Worm (Caenorhabditis elegans) whole organism, early embryonic: ENCODE data around the gene srh-22.

Experiments used
- aly-1 ChIP-seq: sonication (generic microtip); optimal IDR thresholded peaks from 2 replicates; lab custom pipeline; 2016; ENCODE audit warnings: missing genetic modification characterization, missing compliant biosample characterization
- ama-1 ChIP-seq: fragments of 150-350 bp; optimal IDR thresholded peaks from 2 replicates; lab custom pipeline; 2014
- ceh-36 ChIP-seq: sonication (generic microtip); optimal IDR thresholded peaks from 2 replicates; lab custom pipeline; 2016; ENCODE audit warnings: missing genetic modification characterization, inconsistent platforms, missing compliant biosample characterization
- hnd-1 ChIP-seq: sonication (generic microtip); optimal IDR thresholded peaks from 2 replicates; lab custom pipeline; 2016; ENCODE audit warnings: missing genetic modification characterization, missing compliant biosample characterization
- sea-1 ChIP-seq: fragments of 200-800 bp; sonication (Bioruptor generic); conservative IDR thresholded peaks from 2 replicates; pipeline ENCODE4 v1.3.6; 2022; ENCODE audit warnings: missing genetic modification characterization, missing compliant biosample characterization
- tbx-11 ChIP-seq: fragments of 200-800 bp; sonication (Bioruptor generic); IDR thresholded peaks from 2 replicates; pipeline ENCODE4 v1.3.6; 2022; ENCODE audit warnings: missing genetic modification characterization, missing compliant biosample characterization
- tra-4 ChIP-seq: sonication (generic microtip); optimal IDR thresholded peaks from 2 replicates; lab custom pipeline; 2017; ENCODE audit warnings: missing genetic modification characterization, missing compliant biosample characterization

DNA sequence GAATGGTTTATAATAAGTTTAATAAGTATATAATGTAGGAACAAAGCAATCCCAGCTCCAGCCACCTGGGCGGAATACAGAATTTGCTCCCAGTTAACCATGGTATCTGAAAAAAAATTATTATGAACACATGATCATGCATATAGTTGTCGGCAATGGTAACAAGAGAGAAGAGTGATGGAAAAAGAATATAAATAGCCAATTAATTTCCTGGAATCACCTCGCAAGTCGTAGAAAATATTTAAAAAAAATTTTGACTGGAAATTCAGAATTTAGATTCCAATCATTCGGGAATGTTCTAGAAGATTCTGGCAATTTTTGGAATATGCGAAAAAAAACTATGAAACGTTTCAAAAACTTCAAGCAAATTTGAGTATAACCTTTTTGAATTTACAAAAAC lies 22.1 kb downstream of the srh-22 start, which contains the start of gene str-211:
- no peak for TF ChIP-seq tbx-11 (GFP tag; lab: Robert Waterston, UW)
- TF ChIP-seq aly-1 = no peak
- TF ChIP-seq ceh-36 (tag; lab: Kevin White, UChicago) = no peak
- TF ChIP-seq hnd-1 = no peak
- TF ChIP-seq sea-1 (GFP tag; lab: Robert Waterston, UW) = no peak
- TF ChIP-seq tra-4 (tag; lab: Kevin White, UChicago) = no peak
- TF ChIP-seq ama-1 (lab: Kevin White, UChicago) = no peak
